Fruit fly (Drosophila melanogaster) whole organism, embryonic: Measurements from ENCODE around the gene CG4770.

ENCODE experiments used
- Abd-B ChIP-seq: fragments of 200-800 bp; sonication (Bioruptor generic); optimal IDR thresholded peaks from 2 replicates; lab custom pipeline; 2018; ENCODE audit warnings: missing biosample characterization, mild to moderate bottlenecking, missing genetic modification characterization, moderate library complexity
- Atf-2 ChIP-seq: fragments of 200-800 bp; sonication (Bioruptor generic); optimal IDR thresholded peaks from 2 replicates; lab custom pipeline; 2016; ENCODE audit warnings: missing biosample characterization, missing genetic modification characterization
- Atf6 ChIP-seq: fragments of 200-800 bp; sonication (Bioruptor generic); IDR thresholded peaks from 2 replicates; pipeline ENCODE4 v1.3.6; 2022; ENCODE audit warnings: missing biosample characterization, missing genetic modification characterization
- Blimp-1 ChIP-seq: fragments of 200-800 bp; sonication (Bioruptor generic); optimal IDR thresholded peaks from 3 replicates; lab custom pipeline; 2018; ENCODE audit warnings: missing biosample characterization, missing genetic modification characterization, mild to moderate bottlenecking, moderate library complexity, missing genetic modification reagents
- CG10462 ChIP-seq: fragments of 200-800 bp; sonication (Bioruptor generic); optimal IDR thresholded peaks from 2 replicates; lab custom pipeline; 2016; ENCODE audit warnings: missing biosample characterization, missing genetic modification characterization
- CG13296 ChIP-seq: fragments of 200-800 bp; sonication (Bioruptor generic); optimal IDR thresholded peaks from 3 replicates; lab custom pipeline; 2018; ENCODE audit warnings: missing biosample characterization, mild to moderate bottlenecking, missing genetic modification characterization
- CG13775 ChIP-seq: fragments of 200-800 bp; sonication (Bioruptor generic); optimal IDR thresholded peaks from 3 replicates; lab custom pipeline; 2017; ENCODE audit warnings: missing biosample characterization, mild to moderate bottlenecking, missing genetic modification characterization
- CG14710 ChIP-seq: fragments of 200-800 bp; sonication (Bioruptor generic); optimal IDR thresholded peaks from 3 replicates; lab custom pipeline; 2019; ENCODE audit warnings: missing biosample characterization, mild to moderate bottlenecking, missing genetic modification characterization, moderate library complexity
- CG17802 ChIP-seq: fragments of 200-800 bp; sonication (Bioruptor generic); optimal IDR thresholded peaks from 2 replicates; lab custom pipeline; 2018; ENCODE audit warnings: missing biosample characterization, mild to moderate bottlenecking, missing genetic modification characterization, moderate library complexity
- CG18764 ChIP-seq: fragments of 200-800 bp; sonication (Bioruptor generic); optimal IDR thresholded peaks from 3 replicates; lab custom pipeline; 2016; ENCODE audit warnings: missing biosample characterization, missing genetic modification characterization
- CG2712 ChIP-seq: fragments of 200-800 bp; optimal IDR thresholded peaks from 3 replicates; lab custom pipeline; 2019; ENCODE audit warnings: missing biosample characterization, mild to moderate bottlenecking, missing genetic modification characterization, moderate library complexity
- CG4730 ChIP-seq: fragments of 200-800 bp; sonication (Bioruptor generic); IDR thresholded peaks from 2 replicates; pipeline ENCODE4 v1.3.6; 2022; ENCODE audit warnings: missing biosample characterization, missing genetic modification characterization
- CG6813 ChIP-seq: fragments of 200-800 bp; sonication (Bioruptor generic); optimal IDR thresholded peaks from 2 replicates; lab custom pipeline; 2017; ENCODE audit warnings: missing biosample characterization, missing genetic modification characterization, mild to moderate bottlenecking, moderate library complexity, missing genetic modification reagents
- CG8281 ChIP-seq: fragments of 200-800 bp; sonication (Bioruptor generic); optimal IDR thresholded peaks from 2 replicates; lab custom pipeline; 2018; ENCODE audit warnings: missing biosample characterization, mild to moderate bottlenecking, missing genetic modification characterization, moderate library complexity
- Doc2 ChIP-seq: fragments of 200-800 bp; sonication (Bioruptor generic); IDR thresholded peaks from 2 replicates; pipeline ENCODE4 v1.3.6; 2022; ENCODE audit warnings: missing biosample characterization, missing genetic modification characterization
- E2f2 ChIP-seq: fragments of 200-800 bp; sonication (Bioruptor generic); IDR thresholded peaks from 2 replicates; pipeline ENCODE4 v1.3.6; 2022; ENCODE audit warnings: missing biosample characterization, missing genetic modification characterization
- HLH3B ChIP-seq: fragments of 200-800 bp; sonication (Bioruptor generic); IDR thresholded peaks from 2 replicates; pipeline ENCODE4 v1.3.6; 2022; ENCODE audit warnings: missing biosample characterization, missing genetic modification characterization
- Hr3 ChIP-seq: fragments of 200-800 bp; sonication (Bioruptor generic); optimal IDR thresholded peaks from 3 replicates; lab custom pipeline; 2016; ENCODE audit warnings: missing biosample characterization, missing genetic modification characterization
- Hr51 ChIP-seq, 2 experiments: fragments of 200-800 bp; sonication (Bioruptor generic); optimal IDR thresholded peaks; 2 replicates in 1 of 2; 3 replicates in 1 of 2; lab custom pipeline; 2016 to 2018; ENCODE audit warnings: missing biosample characterization in 2 of 2, missing genetic modification characterization in 2 of 2, mild to moderate bottlenecking in 1 of 2, moderate library complexity in 1 of 2
- Max ChIP-seq: fragments of 200-800 bp; sonication (Bioruptor generic); optimal IDR thresholded peaks from 2 replicates; lab custom pipeline; 2016; ENCODE audit warnings: missing biosample characterization, mild to moderate bottlenecking, missing genetic modification characterization
- Mrtf ChIP-seq: fragments of 200-800 bp; sonication (Bioruptor generic); IDR thresholded peaks from 3 replicates; pipeline ENCODE4 v1.3.6; 2022; ENCODE audit warnings: missing biosample characterization, missing genetic modification characterization
- Poxn ChIP-seq: fragments of 200-800 bp; sonication (Bioruptor generic); IDR thresholded peaks from 2 replicates; pipeline ENCODE4 v1.3.6; 2022; ENCODE audit warnings: missing biosample characterization, missing genetic modification characterization
- Rfx ChIP-seq: fragments of 200-800 bp; sonication (Bioruptor generic); IDR thresholded peaks from 2 replicates; pipeline ENCODE4 v1.3.6; 2022; ENCODE audit warnings: missing biosample characterization, missing genetic modification characterization
- ap ChIP-seq: fragments of 200-800 bp; sonication (Bioruptor generic); IDR thresholded peaks from 2 replicates; pipeline ENCODE4 v1.3.6; 2022; ENCODE audit warnings: missing biosample characterization, missing genetic modification characterization
- ase ChIP-seq: fragments of 200-800 bp; sonication (Bioruptor generic); IDR thresholded peaks from 3 replicates; pipeline ENCODE4 v1.3.6; 2022; ENCODE audit warnings: missing biosample characterization, missing genetic modification characterization
- dati ChIP-seq: fragments of 200-800 bp; sonication (Bioruptor generic); IDR thresholded peaks from 2 replicates; pipeline ENCODE4 v1.3.6; 2022; ENCODE audit warnings: missing biosample characterization, missing genetic modification characterization
- disco-r ChIP-seq: fragments of 200-800 bp; sonication (Bioruptor generic); optimal IDR thresholded peaks from 2 replicates; lab custom pipeline; 2016; ENCODE audit warnings: missing biosample characterization, missing genetic modification characterization
- dm ChIP-seq: fragments of 200-800 bp; sonication (Bioruptor generic); optimal IDR thresholded peaks from 3 replicates; lab custom pipeline; 2016; ENCODE audit warnings: missing biosample characterization, missing genetic modification characterization
- fd3F ChIP-seq: fragments of 200-800 bp; sonication (Bioruptor generic); optimal IDR thresholded peaks from 2 replicates; lab custom pipeline; 2018; ENCODE audit warnings: missing biosample characterization, mild to moderate bottlenecking, missing genetic modification characterization, moderate library complexity
- fd64A ChIP-seq: fragments of 200-800 bp; sonication (Bioruptor generic); optimal IDR thresholded peaks from 3 replicates; lab custom pipeline; 2018; ENCODE audit warnings: missing biosample characterization, mild to moderate bottlenecking, missing genetic modification characterization
- hbn ChIP-seq: fragments of 200-800 bp; sonication (Bioruptor generic); IDR thresholded peaks from 2 replicates; pipeline ENCODE4 v1.3.6; 2022; ENCODE audit warnings: missing biosample characterization, missing genetic modification characterization; ENCODE audit not compliant: partially characterized antibody
- insv ChIP-seq, 2 experiments: fragments of 200-800 bp; sonication (Bioruptor generic); optimal IDR thresholded peaks; 3 replicates each; lab custom pipeline; 2016 to 2018; ENCODE audit warnings: missing biosample characterization in 2 of 2, missing genetic modification characterization in 2 of 2
- jing ChIP-seq: fragments of 200-800 bp; sonication (Bioruptor generic); optimal IDR thresholded peaks from 2 replicates; lab custom pipeline; 2018; ENCODE audit warnings: missing biosample characterization, mild to moderate bottlenecking, missing genetic modification characterization
- nerfin-2 ChIP-seq: fragments of 200-800 bp; sonication (Bioruptor generic); IDR thresholded peaks from 2 replicates; pipeline ENCODE4 v1.3.6; 2022; ENCODE audit warnings: missing biosample characterization, missing genetic modification characterization; ENCODE audit not compliant: partially characterized antibody
- peb ChIP-seq: fragments of 200-800 bp; sonication (Bioruptor generic); IDR thresholded peaks from 2 replicates; pipeline ENCODE4 v1.3.6; 2022; ENCODE audit warnings: missing biosample characterization, missing genetic modification characterization
- pho ChIP-seq: fragments of 200-800 bp; sonication (Bioruptor generic); optimal IDR thresholded peaks from 2 replicates; lab custom pipeline; 2016; ENCODE audit warnings: missing biosample characterization, missing genetic modification characterization
- pum ChIP-seq: fragments of 200-800 bp; sonication (Bioruptor generic); optimal IDR thresholded peaks from 2 replicates; lab custom pipeline; 2016; ENCODE audit warnings: missing biosample characterization, missing genetic modification characterization
- slou ChIP-seq: fragments of 200-800 bp; sonication (Bioruptor generic); optimal IDR thresholded peaks from 3 replicates; lab custom pipeline; 2016; ENCODE audit warnings: missing biosample characterization, missing genetic modification characterization
- vvl ChIP-seq: fragments of 200-800 bp; sonication (Bioruptor generic); IDR thresholded peaks from 2 replicates; pipeline ENCODE4 v1.3.6; 2022; ENCODE audit warnings: missing biosample characterization, missing genetic modification characterization
- wdn ChIP-seq: fragments of 200-800 bp; sonication (Bioruptor generic); IDR thresholded peaks from 2 replicates; pipeline ENCODE4 v1.3.6; 2022; ENCODE audit warnings: missing biosample characterization, missing genetic modification characterization
- wek ChIP-seq: fragments of 200-800 bp; sonication (Bioruptor generic); optimal IDR thresholded peaks from 3 replicates; lab custom pipeline; 2018; ENCODE audit warnings: missing biosample characterization, mild to moderate bottlenecking, missing genetic modification characterization, moderate library complexity

The CG4770 gene

DNA sequence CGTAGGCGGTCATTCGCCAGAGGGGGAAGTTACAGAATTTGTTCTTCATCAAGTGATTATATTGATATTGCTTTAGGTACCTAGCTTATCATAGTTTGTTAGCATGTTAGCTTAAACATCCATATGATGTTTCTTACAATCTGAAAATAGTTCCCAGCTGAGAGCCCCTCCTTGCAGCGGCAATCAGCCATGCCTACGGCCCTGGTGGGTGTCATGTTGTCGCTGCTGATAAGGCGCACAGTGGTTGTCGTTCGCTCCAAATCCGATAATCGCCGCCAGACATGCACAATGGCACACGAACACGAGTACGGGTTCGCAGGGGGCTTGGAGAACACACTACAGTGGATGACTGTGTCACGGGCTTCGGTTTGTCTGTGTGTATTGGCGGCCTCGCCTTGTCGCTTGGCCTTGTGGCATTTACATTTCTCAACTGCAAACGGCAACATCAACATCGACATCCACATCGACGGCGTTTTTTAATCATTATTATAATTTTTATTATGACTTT, 12.3 kb upstream of the CG4770 start (continued):
- TF ChIP-seq Blimp-1 (peak; percentile 67), pho (GFP tag; lab: Kevin White, UChicago) (peak; percentile 82), CG6813 (GFP tag; lab: Kevin White, UChicago) (peak; percentile 66), pum (no peak), CG18764 (GFP tag; lab: Kevin White, UChicago) (peak; percentile 28), dm (GFP tag; lab: Kevin White, UChicago) (peak; percentile 44), CG8281 (tag; lab: Kevin White, UChicago) (peak; percentile 46), vvl (GFP tag; lab: Robert Waterston, UW) (peak; percentile 89), hbn (GFP tag; lab: Robert Waterston, UW) (no peak), wek (no peak), jing (GFP tag; lab: Kevin White, UChicago) (peak; percentile 63), fd3F (GFP tag; lab: Kevin White, UChicago) (peak; percentile 61), HLH3B (GFP tag; lab: Robert Waterston, UW) (peak; percentile 76), disco-r (GFP tag; lab: Kevin White, UChicago) (peak; percentile 46), CG13296 (GFP tag; lab: Kevin White, UChicago) (peak; percentile 73), ase (GFP tag; lab: Robert Waterston, UW) (peak; percentile 80), insv (GFP tag; optimal IDR thresholded peaks at IDR 0.05; lab: Kevin White, UChicago) (no peak), Max (GFP tag; lab: Kevin White, UChicago) (peak; percentile 47), CG2712 (peak; percentile 75), E2f2 (peak; percentile 58), dati (GFP tag; lab: Robert Waterston, UW) (0 out of 2 replicates have a peak, but pooled peaks have one; percentile 10), slou (no peak), CG13775 (GFP tag; lab: Kevin White, UChicago) (peak; percentile 74), Doc2 (GFP tag; lab: Robert Waterston, UW) (0 out of 2 replicates have a peak, but pooled peaks have one; percentile 29), CG17802 (tag; lab: Kevin White, UChicago) (peak; percentile 36), CG10462 (GFP tag; lab: Kevin White, UChicago) (peak; percentile 75), Abd-B (peak; percentile 78), CG4730 (peak; percentile 80), Hr3 (GFP tag; lab: Kevin White, UChicago) (peak; percentile 67), peb (GFP tag; lab: Robert Waterston, UW) (peak; percentile 57; the same call in 1 of the 2 replicates), nerfin-2 (GFP tag; lab: Robert Waterston, UW) (no peak), Poxn (no peak), Atf6 (GFP tag; lab: Robert Waterston, UW) (peak; percentile 86), Hr51 (GFP tag; optimal IDR thresholded peaks at IDR 0.05; lab: Kevin White, UChicago) (peak; percentile 72 to 85), ap (GFP tag; lab: Robert Waterston, UW) (peak; percentile 58), Mrtf (GFP tag; lab: Robert Waterston, UW) (peak; percentile 83), fd64A (GFP tag; lab: Kevin White, UChicago) (peak; percentile 49), Rfx (GFP tag; lab: Robert Waterston, UW) (peak; percentile 92), CG14710 (peak; percentile 6), Atf-2 (peak; percentile 45), wdn (GFP tag; lab: Robert Waterston, UW) (peak; percentile 79)
